Fruit fly (Drosophila melanogaster): ENCODE results near the gene Arc42.
A peak's percentile ranks its signal among the peaks of the same experiment; 100 is the strongest.

dm6 chr3R:19846870-19847590 is 30.5 kb upstream of the Arc42 start, which contains the start of gene MICU3:
- TF ChIP-seq kay (GFP tag; ENCODE audit: borderline replicate concordance): no peak
- TF ChIP-seq Mnt (GFP tag; optimal IDR thresholded peaks at IDR 0.05): peak; percentile 35
- no peak for TF ChIP-seq CG33017 (tag; optimal IDR thresholded peaks at IDR 0.05)
- peak; percentile 38 for TF ChIP-seq Crg-1 (GFP tag; optimal IDR thresholded peaks at IDR 0.05)
- peak; percentile 54 for TF ChIP-seq Clk (GFP tag; optimal IDR thresholded peaks at IDR 0.05)
- TF ChIP-seq CG7045 (GFP tag; optimal IDR thresholded peaks at IDR 0.05): peak; percentile 39
- TF ChIP-seq ovo (GFP tag; optimal IDR thresholded peaks at IDR 0.05): peak; percentile 1
- TF ChIP-seq CG5204 (GFP tag; optimal IDR thresholded peaks at IDR 0.05): peak; percentile 65
- peak; percentile 16 for TF ChIP-seq pad (GFP tag; optimal IDR thresholded peaks at IDR 0.05)
- TF ChIP-seq tj (GFP tag; optimal IDR thresholded peaks at IDR 0.05): no peak
